Fruit fly (Drosophila melanogaster) whole organism, embryonic: Measurements from ENCODE around the gene CG14402.
A peak's percentile ranks its signal among the peaks of the same experiment; 100 is the strongest.

Source experiments
- Atf6 ChIP-seq: fragments of 200-800 bp; sonication (Bioruptor generic); IDR thresholded peaks from 2 replicates; pipeline ENCODE4 v1.3.6; 2022; ENCODE audit warnings: missing biosample characterization, missing genetic modification characterization
- CG1024 ChIP-seq: fragments of 200-800 bp; sonication (Bioruptor generic); IDR thresholded peaks from 2 replicates; pipeline ENCODE4 v1.3.6; 2022; ENCODE audit warnings: missing biosample characterization, missing genetic modification characterization
- CG10565 ChIP-seq: fragments of 200-800 bp; sonication (Bioruptor generic); optimal IDR thresholded peaks from 3 replicates; lab custom pipeline; 2016; ENCODE audit warnings: missing biosample characterization, mild to moderate bottlenecking, missing genetic modification characterization
- CG11085 ChIP-seq: fragments of 200-800 bp; sonication (Bioruptor generic); IDR thresholded peaks from 2 replicates; pipeline ENCODE4 v1.3.6; 2022; ENCODE audit warnings: missing biosample characterization, missing genetic modification characterization
- CG12769 ChIP-seq: fragments of 200-800 bp; sonication (Bioruptor generic); optimal IDR thresholded peaks from 2 replicates; lab custom pipeline; 2019; ENCODE audit warnings: missing biosample characterization, mild to moderate bottlenecking, missing genetic modification characterization, moderate library complexity
- CG13296 ChIP-seq: fragments of 200-800 bp; sonication (Bioruptor generic); optimal IDR thresholded peaks from 3 replicates; lab custom pipeline; 2018; ENCODE audit warnings: missing biosample characterization, mild to moderate bottlenecking, missing genetic modification characterization
- CG13894 ChIP-seq: fragments of 200-800 bp; sonication (Bioruptor generic); optimal IDR thresholded peaks from 3 replicates; lab custom pipeline; 2018; ENCODE audit warnings: missing biosample characterization, mild to moderate bottlenecking, missing genetic modification characterization, moderate library complexity
- CG14710 ChIP-seq: fragments of 200-800 bp; sonication (Bioruptor generic); optimal IDR thresholded peaks from 3 replicates; lab custom pipeline; 2019; ENCODE audit warnings: missing biosample characterization, mild to moderate bottlenecking, missing genetic modification characterization, moderate library complexity
- CG1603 ChIP-seq: fragments of 200-800 bp; sonication (Bioruptor generic); optimal IDR thresholded peaks from 2 replicates; lab custom pipeline; 2019; ENCODE audit warnings: missing biosample characterization, mild to moderate bottlenecking, missing genetic modification characterization, moderate library complexity
- CG17802 ChIP-seq: fragments of 200-800 bp; sonication (Bioruptor generic); optimal IDR thresholded peaks from 2 replicates; lab custom pipeline; 2018; ENCODE audit warnings: missing biosample characterization, mild to moderate bottlenecking, missing genetic modification characterization, moderate library complexity
- CG18764 ChIP-seq: fragments of 200-800 bp; sonication (Bioruptor generic); optimal IDR thresholded peaks from 3 replicates; lab custom pipeline; 2016; ENCODE audit warnings: missing biosample characterization, missing genetic modification characterization
- CG3163 ChIP-seq: fragments of 200-800 bp; sonication (Bioruptor generic); optimal IDR thresholded peaks from 3 replicates; lab custom pipeline; 2016; ENCODE audit warnings: missing biosample characterization, missing genetic modification characterization
- CG4282 ChIP-seq: fragments of 200-800 bp; sonication (Bioruptor generic); optimal IDR thresholded peaks from 2 replicates; lab custom pipeline; 2016; ENCODE audit warnings: missing biosample characterization, missing genetic modification characterization
- CG7745 ChIP-seq: fragments of 200-800 bp; sonication (Bioruptor generic); optimal IDR thresholded peaks from 2 replicates; lab custom pipeline; 2018; ENCODE audit warnings: missing biosample characterization, mild to moderate bottlenecking, missing genetic modification characterization, moderate library complexity
- CG7987 ChIP-seq: fragments of 200-800 bp; sonication (Bioruptor generic); optimal IDR thresholded peaks from 2 replicates; lab custom pipeline; 2018; ENCODE audit warnings: missing biosample characterization, mild to moderate bottlenecking, missing genetic modification characterization, moderate library complexity
- CG8359 ChIP-seq: fragments of 200-800 bp; sonication (Bioruptor generic); optimal IDR thresholded peaks from 2 replicates; lab custom pipeline; 2017; ENCODE audit warnings: missing biosample characterization, mild to moderate bottlenecking, missing genetic modification characterization, borderline replicate concordance
- CG9215 ChIP-seq: fragments of 200-800 bp; sonication (Bioruptor generic); IDR thresholded peaks from 2 replicates; pipeline ENCODE4 v1.3.6; 2022; ENCODE audit warnings: missing biosample characterization, missing genetic modification characterization
- CG9817 ChIP-seq: fragments of 200-800 bp; sonication (Bioruptor generic); optimal IDR thresholded peaks from 2 replicates; lab custom pipeline; 2018; ENCODE audit warnings: missing biosample characterization, mild to moderate bottlenecking, missing genetic modification characterization, moderate library complexity
- CTCF ChIP-seq: fragments of 200-800 bp; sonication (Bioruptor generic); optimal IDR thresholded peaks from 2 replicates; lab custom pipeline; 2017; ENCODE audit warnings: missing biosample characterization, mild to moderate bottlenecking, missing genetic modification characterization, moderate library complexity
- Camta ChIP-seq: fragments of 200-800 bp; sonication (Bioruptor generic); optimal IDR thresholded peaks from 2 replicates; lab custom pipeline; 2016; ENCODE audit warnings: missing biosample characterization, missing genetic modification characterization
- Chrac-16 ChIP-seq: fragments of 200-800 bp; sonication (Bioruptor generic); optimal IDR thresholded peaks from 3 replicates; lab custom pipeline; 2016; ENCODE audit warnings: missing biosample characterization, missing genetic modification characterization
- Dref ChIP-seq: fragments of 200-800 bp; sonication (Bioruptor generic); IDR thresholded peaks from 2 replicates; pipeline ENCODE4 v1.3.6; 2022; ENCODE audit warnings: missing biosample characterization, missing genetic modification characterization
- Drgx ChIP-seq: fragments of 200-800 bp; sonication (Bioruptor generic); IDR thresholded peaks from 2 replicates; pipeline ENCODE4 v1.3.6; 2022; ENCODE audit warnings: missing biosample characterization, missing genetic modification characterization
- H15 ChIP-seq: fragments of 200-800 bp; sonication (Bioruptor generic); IDR thresholded peaks from 3 replicates; pipeline ENCODE4 v1.3.6; 2022; ENCODE audit warnings: missing biosample characterization, missing genetic modification characterization
- Hr51 ChIP-seq, 2 experiments: fragments of 200-800 bp; sonication (Bioruptor generic); optimal IDR thresholded peaks; 2 replicates in 1 of 2; 3 replicates in 1 of 2; lab custom pipeline; 2016 to 2018; ENCODE audit warnings: missing biosample characterization in 2 of 2, missing genetic modification characterization in 2 of 2, mild to moderate bottlenecking in 1 of 2, moderate library complexity in 1 of 2
- NK7.1 ChIP-seq: fragments of 200-800 bp; sonication (Bioruptor generic); optimal IDR thresholded peaks from 3 replicates; lab custom pipeline; 2016; ENCODE audit warnings: missing biosample characterization, missing genetic modification characterization
- Ptx1 ChIP-seq: fragments of 200-800 bp; sonication (Bioruptor generic); IDR thresholded peaks from 2 replicates; pipeline ENCODE4 v1.3.6; 2022; ENCODE audit warnings: missing biosample characterization, missing genetic modification characterization
- Rfx ChIP-seq: fragments of 200-800 bp; sonication (Bioruptor generic); IDR thresholded peaks from 2 replicates; pipeline ENCODE4 v1.3.6; 2022; ENCODE audit warnings: missing biosample characterization, missing genetic modification characterization
- Sox100B ChIP-seq: fragments of 200-800 bp; sonication (Bioruptor generic); optimal IDR thresholded peaks from 3 replicates; lab custom pipeline; 2018; ENCODE audit warnings: missing biosample characterization, mild to moderate bottlenecking, missing genetic modification characterization
- Sry-δ ChIP-seq: fragments of 200-800 bp; sonication (Bioruptor generic); optimal IDR thresholded peaks from 2 replicates; lab custom pipeline; 2016; ENCODE audit warnings: missing biosample characterization, missing genetic modification characterization
- Trl ChIP-seq, 3 experiments: fragments of >200 bp in 2 of 3; fragments of 200-800 bp in 1 of 3; sonication (Bioruptor generic) in 1 of 3; optimal IDR thresholded peaks; 2 replicates in 1 of 3; 3 replicates in 2 of 3; lab custom pipeline; 2016 to 2017; ENCODE audit warnings: missing biosample characterization in 1 of 3, missing genetic modification characterization in 1 of 3
- ase ChIP-seq: fragments of 200-800 bp; sonication (Bioruptor generic); IDR thresholded peaks from 3 replicates; pipeline ENCODE4 v1.3.6; 2022; ENCODE audit warnings: missing biosample characterization, missing genetic modification characterization
- dm ChIP-seq: fragments of 200-800 bp; sonication (Bioruptor generic); optimal IDR thresholded peaks from 3 replicates; lab custom pipeline; 2016; ENCODE audit warnings: missing biosample characterization, missing genetic modification characterization
- gem ChIP-seq: fragments of 200-800 bp; sonication (Bioruptor generic); optimal IDR thresholded peaks from 2 replicates; lab custom pipeline; 2019; ENCODE audit warnings: missing biosample characterization, mild to moderate bottlenecking, missing genetic modification characterization, moderate library complexity
- grn ChIP-seq: fragments of 200-800 bp; sonication (Bioruptor generic); optimal IDR thresholded peaks from 3 replicates; lab custom pipeline; 2017; ENCODE audit warnings: missing biosample characterization, missing genetic modification characterization
- kni ChIP-seq: fragments of 200-800 bp; sonication (Bioruptor generic); optimal IDR thresholded peaks from 3 replicates; lab custom pipeline; 2017; ENCODE audit warnings: mild to moderate bottlenecking, missing biosample characterization, missing genetic modification reagents, missing genetic modification characterization
- lab ChIP-seq: fragments of 200-800 bp; sonication (Bioruptor generic); optimal IDR thresholded peaks from 3 replicates; lab custom pipeline; 2017; ENCODE audit warnings: missing biosample characterization, missing genetic modification characterization, mild to moderate bottlenecking, moderate library complexity, missing genetic modification reagents
- lbe ChIP-seq: fragments of 200-800 bp; sonication (Bioruptor generic); optimal IDR thresholded peaks from 2 replicates; lab custom pipeline; 2016; ENCODE audit warnings: missing biosample characterization, mild to moderate bottlenecking, missing genetic modification characterization
- nerfin-2 ChIP-seq: fragments of 200-800 bp; sonication (Bioruptor generic); IDR thresholded peaks from 2 replicates; pipeline ENCODE4 v1.3.6; 2022; ENCODE audit warnings: missing biosample characterization, missing genetic modification characterization; ENCODE audit not compliant: partially characterized antibody
- peb ChIP-seq: fragments of 200-800 bp; sonication (Bioruptor generic); IDR thresholded peaks from 2 replicates; pipeline ENCODE4 v1.3.6; 2022; ENCODE audit warnings: missing biosample characterization, missing genetic modification characterization
- phol ChIP-seq: fragments of 200-800 bp; sonication (Bioruptor generic); optimal IDR thresholded peaks from 3 replicates; lab custom pipeline; 2018; ENCODE audit warnings: missing biosample characterization, mild to moderate bottlenecking, missing genetic modification characterization, moderate library complexity
- pum ChIP-seq: fragments of 200-800 bp; sonication (Bioruptor generic); optimal IDR thresholded peaks from 2 replicates; lab custom pipeline; 2016; ENCODE audit warnings: missing biosample characterization, missing genetic modification characterization
- row ChIP-seq: fragments of 200-800 bp; sonication (Bioruptor generic); IDR thresholded peaks from 3 replicates; pipeline ENCODE4 v1.3.6; 2022; ENCODE audit warnings: missing biosample characterization, missing genetic modification characterization
- seq ChIP-seq: fragments of 200-800 bp; sonication (Bioruptor generic); IDR thresholded peaks from 2 replicates; pipeline ENCODE4 v1.3.6; 2022; ENCODE audit warnings: missing biosample characterization, missing genetic modification characterization
- slbo ChIP-seq: fragments of 200-800 bp; sonication (Bioruptor generic); IDR thresholded peaks from 2 replicates; pipeline ENCODE4 v1.3.6; 2022; ENCODE audit warnings: missing biosample characterization, missing genetic modification characterization
- sqz ChIP-seq: fragments of 200-800 bp; sonication (Bioruptor generic); optimal IDR thresholded peaks from 3 replicates; lab custom pipeline; 2018; ENCODE audit warnings: missing biosample characterization, mild to moderate bottlenecking, missing genetic modification characterization
- wdn ChIP-seq: fragments of 200-800 bp; sonication (Bioruptor generic); IDR thresholded peaks from 2 replicates; pipeline ENCODE4 v1.3.6; 2022; ENCODE audit warnings: missing biosample characterization, missing genetic modification characterization
- z ChIP-seq: fragments of 200-800 bp; sonication (Bioruptor generic); IDR thresholded peaks from 3 replicates; pipeline ENCODE4 v1.3.6; 2022; ENCODE audit warnings: missing biosample characterization, missing genetic modification characterization

The CG14402 gene

dm6 chr2L:20799991-20800897, 48.9 kb upstream of the CG14402 start (continued):
- TF ChIP-seq CG3163 (GFP tag; lab: Kevin White, UChicago) (peak; percentile 34), row (peak; percentile 84), dm (peak; percentile 23), gem (tag; lab: Kevin White, UChicago) (peak; percentile 81), CG11085 (peak; percentile 69), sqz (GFP tag; lab: Kevin White, UChicago) (peak; percentile 24), lab (GFP tag; lab: Kevin White, UChicago) (peak; percentile 92), CG1603 (tag; lab: Kevin White, UChicago) (peak; percentile 77), Rfx (GFP tag; lab: Robert Waterston, UW) (peak; percentile 87), Chrac-16 (GFP tag; lab: Kevin White, UChicago) (peak; percentile 79), wdn (peak; percentile 58; the same call in 1 of the 2 replicates), Drgx (GFP tag; lab: Robert Waterston, UW) (peak; percentile 79), H15 (GFP tag; lab: Robert Waterston, UW) (peak; percentile 63; the same call in 2 of the 3 replicates), CG9215 (no peak; the same call in 1 of the 2 replicates), CG10565 (GFP tag; lab: Kevin White, UChicago) (no peak), CG17802 (tag; lab: Kevin White, UChicago) (peak; percentile 31), Ptx1 (GFP tag; lab: Robert Waterston, UW) (peak; percentile 73), kni (peak; percentile 91), pum (GFP tag; lab: Kevin White, UChicago) (peak; percentile 61), Atf6 (GFP tag; lab: Robert Waterston, UW) (peak; percentile 83), peb (GFP tag; lab: Robert Waterston, UW) (0 out of 2 replicates have a peak, but pooled peaks have one; percentile 18), nerfin-2 (GFP tag; lab: Robert Waterston, UW) (no peak), CG7745 (no peak), Sox100B (GFP tag; lab: Kevin White, UChicago) (peak; percentile 1), seq (peak; percentile 60; the same call in 1 of the 2 replicates), CG9817 (tag; lab: Kevin White, UChicago) (peak; percentile 81), NK7.1 (GFP tag; lab: Kevin White, UChicago) (peak; percentile 61), CG8359 (GFP tag; lab: Kevin White, UChicago) (no peak), CTCF (GFP tag; lab: Kevin White, UChicago) (no peak), CG13296 (GFP tag; lab: Kevin White, UChicago) (peak; percentile 78), Camta (peak; percentile 62), CG12769 (tag; lab: Kevin White, UChicago) (peak; percentile 93), CG1024 (no peak), lbe (GFP tag; lab: Kevin White, UChicago) (peak; percentile 96), CG18764 (GFP tag; lab: Kevin White, UChicago) (peak; percentile 35), z (GFP tag; lab: Robert Waterston, UW) (peak; percentile 86), phol (tag; lab: Kevin White, UChicago) (peak; percentile 57), CG13894 (tag; lab: Kevin White, UChicago) (peak; percentile 94), Trl (optimal IDR thresholded peaks at IDR 0.05; lab: Kevin White, UChicago) (peak; percentile 3 to 4), Trl (GFP tag; optimal IDR thresholded peaks at IDR 0.05; lab: Kevin White, UChicago) (peak; percentile 82), CG14710 (peak; percentile 36), CG7987 (GFP tag; lab: Kevin White, UChicago) (peak; percentile 53), Hr51 (GFP tag; optimal IDR thresholded peaks at IDR 0.05; lab: Kevin White, UChicago) (peak; percentile 62 to 75), ase (GFP tag; lab: Robert Waterston, UW) (peak; percentile 47; the same call in 1 of the 3 replicates), CG4282 (GFP tag; lab: Kevin White, UChicago) (peak; percentile 40), slbo (GFP tag; lab: Robert Waterston, UW) (peak; percentile 89), grn (GFP tag; lab: Kevin White, UChicago) (peak; percentile 66), Dref (GFP tag; lab: Robert Waterston, UW) (no peak), Sry-δ (GFP tag; lab: Kevin White, UChicago) (peak; percentile 37)
